Fruit fly (Drosophila melanogaster): Measurements from ENCODE around the gene chb.

DNA sequence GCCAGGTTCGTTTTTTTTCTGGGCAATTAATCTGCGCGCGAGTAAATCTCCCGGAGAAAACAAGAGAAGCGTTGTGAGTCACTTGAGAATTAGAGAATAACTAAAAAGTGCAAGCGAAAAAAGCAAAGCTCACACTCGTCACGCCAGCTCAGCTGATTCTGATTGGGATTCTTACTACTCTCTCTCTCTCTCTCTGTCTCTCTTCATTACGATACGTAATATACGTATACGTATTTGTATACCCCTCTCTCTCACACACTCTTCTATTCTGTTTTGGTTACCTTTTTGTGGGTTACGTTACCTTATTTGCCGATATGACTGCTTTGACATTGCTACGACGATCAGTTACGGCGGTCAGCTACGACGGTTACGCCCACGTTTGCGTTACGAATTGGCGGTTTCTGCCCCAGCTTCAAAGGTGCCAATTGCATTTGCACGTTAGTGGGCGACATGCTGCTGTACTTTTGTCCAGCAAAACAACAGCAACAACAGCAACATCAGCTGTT is 30.2 kb downstream of the chb start, which contains the start of the genes Targ1, CG10512 and Targ2:
- TF ChIP-seq Clk (GFP tag; optimal IDR thresholded peaks at IDR 0.05) (no peak), CG5204 (GFP tag; optimal IDR thresholded peaks at IDR 0.05) (no peak)

All from whole organism, adult.